Worm (Caenorhabditis elegans): Measurements from ENCODE around the gene slc-25A18.2.

- TF ChIP-seq ref-1 (GFP tag; conservative IDR thresholded peaks at IDR 0.05) (no peak), cog-1 (tag; optimal IDR thresholded peaks at IDR 0.05) (no peak), flt-1 (GFP tag; IDR thresholded peaks at IDR 0.05) (no peak), med-1 (GFP tag; optimal IDR thresholded peaks at IDR 0.05; ENCODE audit: insufficient read depth) (no peak), klf-2 (GFP tag; conservative IDR thresholded peaks at IDR 0.05) (no peak), ztf-23 (GFP tag; IDR thresholded peaks at IDR 0.05) (no peak), ztf-29 (GFP tag; IDR thresholded peaks at IDR 0.05) (no peak), T22C8.4 (GFP tag; IDR thresholded peaks at IDR 0.05) (no peak)
Measured at ce11 chrIV:7491464-7491863, 16.6 kb downstream of the slc-25A18.2 start, which contains the start of gene F55G1.1.
